Worm (Caenorhabditis elegans) whole organism, midembryonic: Measurements from ENCODE around the gene dsb-2.

Experiments used
- T22C8.4 ChIP-seq: fragments of 200-800 bp; sonication (Bioruptor generic); IDR thresholded peaks from 2 replicates; pipeline ENCODE4 v1.3.6; 2022; ENCODE audit warnings: missing genetic modification characterization, missing compliant biosample characterization
- cog-1 ChIP-seq: sonication (generic microtip); optimal IDR thresholded peaks from 2 replicates; lab custom pipeline; 2016; ENCODE audit warnings: missing genetic modification characterization, missing compliant biosample characterization
- flt-1 ChIP-seq: fragments of 200-800 bp; sonication (Bioruptor generic); IDR thresholded peaks from 2 replicates; pipeline ENCODE4 v1.3.6; 2022; ENCODE audit warnings: missing genetic modification characterization, missing compliant biosample characterization
- klf-2 ChIP-seq: fragments of 200-800 bp; sonication (Bioruptor generic); conservative IDR thresholded peaks from 2 replicates; pipeline ENCODE4 v1.3.6; 2022; ENCODE audit warnings: missing genetic modification reagents, missing genetic modification characterization, missing compliant biosample characterization
- med-1 ChIP-seq: sonication (generic microtip); optimal IDR thresholded peaks from 2 replicates; lab custom pipeline; 2017; ENCODE audit warnings: missing genetic modification characterization, mild to moderate bottlenecking, missing compliant biosample characterization, antibody characterized with exemption, missing genetic modification reagents; ENCODE audit not compliant: insufficient read depth
- ref-1 ChIP-seq: fragments of 200-800 bp; sonication (Bioruptor generic); conservative IDR thresholded peaks from 2 replicates; pipeline ENCODE4 v1.3.6; 2022; ENCODE audit warnings: missing genetic modification reagents, missing genetic modification characterization, missing compliant biosample characterization
- tab-1 ChIP-seq: fragments of 200-800 bp; sonication (Bioruptor generic); IDR thresholded peaks from 2 replicates; pipeline ENCODE4 v1.3.6; 2022; ENCODE audit warnings: missing genetic modification characterization, missing compliant biosample characterization
- ztf-23 ChIP-seq: fragments of 200-800 bp; sonication (Bioruptor generic); IDR thresholded peaks from 2 replicates; pipeline ENCODE4 v1.3.6; 2022; ENCODE audit warnings: missing genetic modification reagents, missing genetic modification characterization, missing compliant biosample characterization
- ztf-29 ChIP-seq: fragments of 200-800 bp; sonication (Bioruptor generic); IDR thresholded peaks from 2 replicates; pipeline ENCODE4 v1.3.6; 2022; ENCODE audit warnings: missing genetic modification reagents, missing genetic modification characterization, missing compliant biosample characterization

Gene dsb-2

DNA sequence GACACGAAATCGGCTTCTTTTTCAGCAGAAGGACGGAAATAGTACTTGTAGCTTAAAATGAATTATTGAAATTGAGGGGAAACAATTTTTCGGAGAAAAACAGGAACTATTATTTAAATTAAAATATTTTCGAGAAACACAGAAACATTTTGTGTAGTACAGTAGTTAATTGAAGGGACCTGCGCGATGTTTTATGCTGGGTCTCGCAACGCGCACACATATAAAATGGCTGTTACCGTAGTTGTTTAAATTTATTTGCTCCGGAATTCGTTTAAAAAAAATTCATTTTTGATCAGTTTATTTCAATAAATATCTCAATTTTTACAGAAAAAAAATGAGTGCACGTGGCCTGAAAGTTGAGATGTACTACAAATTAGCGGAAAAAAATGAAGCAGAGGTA, at the start of gene dsb-2:
Gene dsb-2 (plus strand): TSS at position 328 of the 400 bp plus-strand sequence.
- TF ChIP-seq ztf-29 (GFP tag; lab: Robert Waterston, UW) (no peak), ref-1 (GFP tag; lab: Robert Waterston, UW) (no peak), T22C8.4 (no peak), flt-1 (GFP tag; lab: Robert Waterston, UW) (no peak), cog-1 (no peak), klf-2 (no peak), med-1 (GFP tag; lab: Kevin White, UChicago) (no peak), ztf-23 (GFP tag; lab: Robert Waterston, UW) (no peak), tab-1 (GFP tag; lab: Robert Waterston, UW) (no peak)

DNA sequence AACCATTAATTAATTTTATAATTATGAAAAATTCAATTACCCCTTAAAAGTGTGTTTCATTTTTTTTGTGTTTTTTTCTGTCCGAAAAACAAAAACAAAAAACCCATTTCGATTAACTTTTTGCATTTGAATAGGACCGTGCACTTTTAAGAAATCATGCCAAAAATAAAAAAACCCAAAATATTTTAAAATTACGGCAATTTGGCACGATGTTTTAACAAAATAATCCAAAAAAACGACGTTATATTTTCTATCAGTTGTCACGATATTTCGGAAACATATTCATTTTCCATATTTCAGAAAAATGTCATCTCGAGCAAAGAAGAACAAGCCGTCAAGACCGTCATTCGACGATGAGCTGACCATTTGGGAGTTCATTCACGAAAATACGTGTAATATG, 49.2 kb upstream of the dsb-2 start, which contains the start of gene tebp-1:
Gene tebp-1 (plus strand): TSS at position 301 of the 400 bp plus-strand sequence.
- TF ChIP-seq T22C8.4 (no peak), klf-2 (no peak), ztf-23 (GFP tag; lab: Robert Waterston, UW) (no peak), ztf-29 (GFP tag; lab: Robert Waterston, UW) (no peak), tab-1 (GFP tag; lab: Robert Waterston, UW) (no peak), ref-1 (GFP tag; lab: Robert Waterston, UW) (no peak), med-1 (GFP tag; lab: Kevin White, UChicago) (no peak), cog-1 (no peak), flt-1 (GFP tag; lab: Robert Waterston, UW) (no peak)

DNA sequence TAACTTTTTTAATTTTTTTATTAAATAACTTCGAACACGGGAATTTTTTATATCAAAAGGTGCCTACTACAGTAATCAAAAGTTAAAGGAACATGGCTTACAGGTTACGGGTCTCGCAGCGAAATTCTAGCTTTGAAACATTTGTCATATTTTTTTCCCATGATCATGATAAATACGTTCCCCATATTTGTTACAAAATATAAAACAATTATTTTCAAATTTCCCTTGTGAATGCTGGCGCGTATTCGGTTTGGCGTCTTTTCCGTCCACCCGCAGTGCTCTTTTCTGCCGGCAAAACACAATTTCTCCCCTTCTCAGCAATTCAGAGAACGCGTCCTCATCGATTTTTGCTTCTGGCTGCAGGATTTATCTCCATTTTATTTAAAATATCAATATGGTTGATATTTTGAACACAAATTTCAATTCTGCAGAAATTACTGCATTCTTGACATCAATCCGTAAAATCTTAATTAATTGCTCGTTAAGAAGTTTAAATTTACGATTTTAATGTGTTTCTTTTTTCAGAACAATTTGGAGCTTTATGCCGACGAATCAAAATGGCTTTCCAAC, 45.6 kb upstream of the dsb-2 start, which contains the start of gene imb-2:
Gene imb-2 (plus strand): TSS at position 520 of the 570 bp plus-strand sequence.
- no peak for TF ChIP-seq ztf-29 (GFP tag; lab: Robert Waterston, UW)
- no peak for TF ChIP-seq med-1 (GFP tag; lab: Kevin White, UChicago)

DNA sequence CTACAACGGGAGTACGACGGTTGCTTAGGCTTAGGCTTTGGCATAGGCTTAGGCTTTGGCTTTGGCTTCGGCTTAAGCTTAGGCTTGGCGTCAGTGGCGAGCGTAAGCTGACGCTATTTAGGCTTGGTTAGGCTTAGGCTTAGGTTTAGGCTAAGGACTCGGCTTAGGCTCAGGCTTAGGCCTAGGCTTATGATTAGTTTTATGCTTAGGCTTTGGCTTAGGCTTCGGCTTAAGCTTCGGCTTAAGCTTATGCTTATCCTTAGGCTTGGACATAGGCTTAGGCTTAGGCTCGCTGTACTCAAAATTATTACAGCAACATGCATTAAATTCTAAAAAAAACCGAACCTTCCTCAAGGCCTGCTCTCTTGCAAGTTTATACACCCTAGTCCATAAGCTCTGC, 36.3 kb upstream of the dsb-2 start:
- TF ChIP-seq tab-1 (GFP tag; lab: Robert Waterston, UW): no peak
- TF ChIP-seq ztf-29 (GFP tag; lab: Robert Waterston, UW): peak; percentile 19; the same call in 1 of the 2 replicates
- TF ChIP-seq flt-1 (GFP tag; lab: Robert Waterston, UW): no peak

DNA sequence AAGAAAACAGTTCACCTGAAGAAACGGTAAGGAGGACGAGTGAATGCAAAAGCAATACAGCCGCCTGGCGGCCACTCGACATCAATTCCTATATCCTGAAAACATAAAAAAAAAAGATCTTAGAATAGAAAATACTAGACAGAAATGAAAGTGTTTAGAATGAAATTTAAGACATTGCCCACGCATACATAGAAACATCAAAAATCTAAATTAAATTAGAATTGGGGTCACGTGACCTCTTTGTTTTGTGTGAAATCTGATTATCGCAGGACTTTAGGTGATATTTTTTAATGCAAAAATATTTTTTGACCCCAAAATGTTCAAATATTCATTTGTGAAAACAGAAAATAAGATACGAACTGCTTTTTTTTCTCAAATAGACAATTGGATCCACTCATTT, 33.1 kb upstream of the dsb-2 start, which contains the start of gene acr-20:
Gene acr-20 (minus strand): TSS at position 101 of the 400 bp plus-strand sequence.
- TF ChIP-seq med-1 (GFP tag; lab: Kevin White, UChicago) (no peak), ref-1 (GFP tag; lab: Robert Waterston, UW) (no peak), T22C8.4 (no peak), cog-1 (no peak), klf-2 (no peak), ztf-23 (GFP tag; lab: Robert Waterston, UW) (no peak), tab-1 (GFP tag; lab: Robert Waterston, UW) (no peak), ztf-29 (GFP tag; lab: Robert Waterston, UW) (no peak), flt-1 (GFP tag; lab: Robert Waterston, UW) (no peak)

DNA sequence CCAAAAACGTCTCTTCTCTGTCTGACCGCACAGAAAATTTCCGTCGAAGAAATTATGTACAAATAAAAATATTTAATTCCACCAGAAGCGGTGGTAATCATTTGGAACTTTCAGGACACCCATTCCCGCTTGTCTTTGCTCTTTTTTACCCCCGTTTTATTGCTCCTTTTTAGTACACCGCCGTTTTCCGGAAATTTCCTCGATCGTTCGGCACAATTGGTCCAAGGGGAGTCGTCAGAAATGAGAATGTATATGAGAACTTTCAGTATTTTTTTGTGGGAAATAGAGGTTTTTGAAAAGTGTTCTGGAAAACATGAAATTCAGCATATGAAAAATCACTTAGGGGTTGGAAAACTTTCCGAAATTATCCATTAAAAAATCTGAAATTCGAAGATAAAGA, 30.1 kb upstream of the dsb-2 start:
- TF ChIP-seq flt-1 (GFP tag; lab: Robert Waterston, UW) (no peak), med-1 (GFP tag; lab: Kevin White, UChicago) (no peak), ztf-23 (GFP tag; lab: Robert Waterston, UW) (no peak), ztf-29 (GFP tag; lab: Robert Waterston, UW) (no peak), ref-1 (GFP tag; lab: Robert Waterston, UW) (no peak), cog-1 (no peak), tab-1 (GFP tag; lab: Robert Waterston, UW) (no peak), T22C8.4 (no peak)

DNA sequence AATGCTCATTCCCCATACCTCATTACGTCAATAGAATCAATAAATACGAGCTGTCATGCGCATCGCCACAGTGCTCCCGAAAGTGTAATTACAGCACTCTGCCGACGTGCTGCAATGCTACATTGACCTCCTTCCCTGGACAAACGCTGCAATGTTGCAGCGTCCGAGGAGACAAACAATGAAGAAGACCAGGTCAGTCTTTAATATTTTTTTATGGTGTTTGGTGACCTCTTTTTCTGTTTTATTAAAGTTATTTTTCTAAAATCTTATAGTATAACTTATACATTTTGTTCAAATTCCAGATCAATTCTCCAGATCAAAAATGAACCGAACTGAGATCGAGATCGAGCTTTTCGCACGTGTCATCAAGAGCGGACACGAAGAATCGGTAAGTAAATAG, 29.4 kb upstream of the dsb-2 start, which contains the start of gene sdz-26:
Gene sdz-26 (plus strand): TSS at position 301 of the 400 bp plus-strand sequence.
- no peak for TF ChIP-seq klf-2
- TF ChIP-seq ztf-23 (GFP tag; lab: Robert Waterston, UW): no peak
- TF ChIP-seq T22C8.4: no peak
- no peak for TF ChIP-seq med-1 (GFP tag; lab: Kevin White, UChicago)
- TF ChIP-seq ref-1 (GFP tag; lab: Robert Waterston, UW): no peak
- TF ChIP-seq flt-1 (GFP tag; lab: Robert Waterston, UW): no peak
- TF ChIP-seq cog-1: no peak
- no peak for TF ChIP-seq tab-1 (GFP tag; lab: Robert Waterston, UW)
- no peak for TF ChIP-seq ztf-29 (GFP tag; lab: Robert Waterston, UW)

DNA sequence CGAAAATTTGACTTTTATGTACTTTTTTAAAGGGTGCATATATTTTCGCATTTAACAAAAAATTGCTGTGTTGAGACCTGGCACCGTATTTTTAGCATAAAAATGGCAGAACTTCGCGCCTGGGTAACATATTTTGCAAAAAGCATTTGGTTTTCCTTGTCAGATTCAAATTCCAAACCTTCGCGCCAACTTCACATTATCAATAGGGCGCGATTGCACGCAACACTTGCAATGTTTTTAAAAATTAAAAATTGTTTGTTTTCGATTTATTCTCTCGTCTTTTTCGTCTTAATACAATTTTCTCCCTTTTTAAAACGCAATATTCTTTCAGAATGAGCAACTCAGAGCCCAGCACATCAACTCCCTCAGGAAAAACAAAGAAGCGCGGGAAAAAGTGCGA, 27.3 kb upstream of the dsb-2 start, which contains the start of gene mes-2:
Gene mes-2 (plus strand): TSS at position 330 of the 400 bp plus-strand sequence.
- TF ChIP-seq ztf-29 (GFP tag; lab: Robert Waterston, UW): no peak
- no peak for TF ChIP-seq T22C8.4
- no peak for TF ChIP-seq ref-1 (GFP tag; lab: Robert Waterston, UW)
- TF ChIP-seq ztf-23 (GFP tag; lab: Robert Waterston, UW): peak; percentile 47; the same call in 1 of the 2 replicates
- no peak for TF ChIP-seq med-1 (GFP tag; lab: Kevin White, UChicago)
- TF ChIP-seq tab-1 (GFP tag; lab: Robert Waterston, UW): no peak
- TF ChIP-seq cog-1: no peak
- TF ChIP-seq flt-1 (GFP tag; lab: Robert Waterston, UW): peak; percentile 74; the same call in 1 of the 2 replicates
- TF ChIP-seq klf-2: no peak

DNA sequence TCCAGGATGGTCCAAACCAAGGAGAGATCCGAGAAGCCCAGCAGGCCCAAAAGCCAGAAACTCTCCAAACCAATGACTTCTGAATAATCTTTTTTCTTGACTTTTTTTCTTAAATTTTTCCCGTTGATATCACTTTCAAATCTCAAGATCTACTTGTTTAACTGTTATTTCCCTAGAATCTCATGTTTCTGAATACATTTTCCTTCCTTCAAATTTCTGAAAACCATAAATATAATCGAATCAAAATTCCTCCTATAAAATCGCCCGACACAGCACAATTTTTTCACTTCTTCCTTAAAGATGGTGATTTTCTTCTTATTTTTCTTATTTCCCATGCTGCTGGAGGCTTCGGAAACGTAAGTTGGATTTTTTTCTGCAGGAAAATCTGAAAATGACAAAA, 22.7 kb upstream of the dsb-2 start, which contains the start of gene F26H11.8:
Gene F26H11.8 (plus strand): TSS at position 301 of the 400 bp plus-strand sequence.
- no peak for TF ChIP-seq flt-1 (GFP tag; lab: Robert Waterston, UW)
- TF ChIP-seq ztf-23 (GFP tag; lab: Robert Waterston, UW): no peak
- no peak for TF ChIP-seq med-1 (GFP tag; lab: Kevin White, UChicago)
- no peak for TF ChIP-seq T22C8.4
- no peak for TF ChIP-seq tab-1 (GFP tag; lab: Robert Waterston, UW)
